Worm (Caenorhabditis elegans): ENCODE measurements around the gene rpl-35.

ce11 chrIII:7900733-7901132, 45.8 kb downstream of the rpl-35 start, which contains the start of gene best-24:
- TF ChIP-seq daf-12 (tag; optimal IDR thresholded peaks at IDR 0.05) (no peak), pqm-1 (tag; optimal IDR thresholded peaks at IDR 0.05) (no peak), elt-3 (tag; optimal IDR thresholded peaks at IDR 0.05) (no peak), snpc-4 (tag; optimal IDR thresholded peaks at IDR 0.05) (no peak), egl-27 (tag; optimal IDR thresholded peaks at IDR 0.05) (no peak), pha-4 (tag; optimal IDR thresholded peaks at IDR 0.05) (no peak), nhr-43 (tag; optimal IDR thresholded peaks at IDR 0.05; ENCODE audit: poor library complexity, severe bottlenecking) (no peak), fos-1 (tag; optimal IDR thresholded peaks at IDR 0.05) (no peak), ama-1 (optimal IDR thresholded peaks at IDR 0.05) (no peak), unc-62 (GFP tag; optimal IDR thresholded peaks at IDR 0.05) (no peak)
